Worm (Caenorhabditis elegans) whole organism, L4 larva: Measurements from ENCODE around the gene F13B6.3.

ENCODE experiments used
- T20F7.1 ChIP-seq: fragments of 200-800 bp; sonication (Bioruptor generic); optimal IDR thresholded peaks from 2 replicates; lab custom pipeline; 2018; ENCODE audit warnings: mild to moderate bottlenecking, missing genetic modification characterization, missing compliant biosample characterization
- Y75B8A.6 ChIP-seq: fragments of 200-800 bp; sonication (Bioruptor generic); IDR thresholded peaks from 2 replicates; pipeline ENCODE4 v1.3.6; 2022; ENCODE audit warnings: missing genetic modification reagents, missing genetic modification characterization, missing compliant biosample characterization
- ama-1 ChIP-seq: fragments of 150-350 bp; optimal IDR thresholded peaks from 2 replicates; lab custom pipeline; 2014; ENCODE audit warnings: inconsistent platforms, mixed read lengths
- ceh-62 ChIP-seq: sonication (generic microtip); optimal IDR thresholded peaks from 2 replicates; lab custom pipeline; 2017; ENCODE audit warnings: missing biosample characterization, missing genetic modification characterization
- daf-19 ChIP-seq: fragments of 200-800 bp; sonication (Bioruptor generic); conservative IDR thresholded peaks from 2 replicates; pipeline ENCODE4 v1.3.6; 2022; ENCODE audit warnings: missing genetic modification characterization, missing compliant biosample characterization
- fos-1 ChIP-seq: fragments of 150-350 bp; optimal IDR thresholded peaks from 2 replicates; lab custom pipeline; 2014; ENCODE audit warnings: missing biosample characterization, missing genetic modification characterization
- nhr-11 ChIP-seq: fragments of 150-350 bp; optimal IDR thresholded peaks from 2 replicates; lab custom pipeline; 2014; ENCODE audit warnings: missing biosample characterization, missing genetic modification characterization
- nhr-237 ChIP-seq: sonication (generic microtip); optimal IDR thresholded peaks from 2 replicates; lab custom pipeline; 2017; ENCODE audit warnings: missing biosample characterization, missing genetic modification characterization
- pha-4 ChIP-seq, 2 experiments: fragments of 150-350 bp in 1 of 2; fragments of 200-800 bp in 1 of 2; sonication (Bioruptor generic) in 1 of 2; IDR thresholded peaks in 1 of 2; optimal IDR thresholded peaks in 1 of 2; 2 replicates each; pipeline versions ENCODE4 v1.3.6 to Lab custom; 2014 to 2022; ENCODE audit warnings: missing genetic modification characterization in 2 of 2, missing genetic modification reagents in 2 of 2, missing biosample characterization in 1 of 2, missing compliant biosample characterization in 1 of 2
- saeg-2 ChIP-seq: fragments of 200-800 bp; sonication (Bioruptor generic); IDR thresholded peaks from 2 replicates; pipeline ENCODE4 v1.3.6; 2022; ENCODE audit warnings: missing genetic modification reagents, missing genetic modification characterization, missing compliant biosample characterization
- snpc-4 ChIP-seq: fragments of 150-350 bp; optimal IDR thresholded peaks from 2 replicates; lab custom pipeline; 2014; ENCODE audit warnings: missing biosample characterization, missing genetic modification characterization
- unc-130 ChIP-seq: sonication (generic microtip); optimal IDR thresholded peaks from 2 replicates; lab custom pipeline; 2016; ENCODE audit warnings: missing genetic modification reagents, missing genetic modification characterization, missing compliant biosample characterization

ce11 chrIV:7507841-7508509 lies 42.2 kb upstream of the F13B6.3 start, which contains the start of the genes vdac-1 and R05G6.5:
- TF ChIP-seq Y75B8A.6 (GFP tag; lab: Robert Waterston, UW) (0 out of 2 replicates have a peak, but pooled peaks have one; percentile 18), ama-1 (lab: Kevin White, UChicago) (peak; percentile 24), fos-1 (tag; lab: Kevin White, UChicago) (no peak), nhr-237 (tag; lab: Kevin White, UChicago) (no peak), pha-4 (GFP tag; IDR thresholded peaks at IDR 0.05; lab: Robert Waterston, UW) (peak; percentile 77), pha-4 (tag; optimal IDR thresholded peaks at IDR 0.05; lab: Kevin White, UChicago) (peak; percentile 38), saeg-2 (GFP tag; lab: Robert Waterston, UW) (0 out of 2 replicates have a peak, but pooled peaks have one; percentile 45), daf-19 (no peak), ceh-62 (tag; lab: Kevin White, UChicago) (no peak), T20F7.1 (GFP tag; lab: Kevin White, UChicago) (peak; percentile 88), snpc-4 (tag; lab: Kevin White, UChicago) (no peak), unc-130 (GFP tag; lab: Kevin White, UChicago) (no peak), nhr-11 (tag; lab: Kevin White, UChicago) (peak; percentile 75)
